Worm (Caenorhabditis elegans): ENCODE measurements around the gene rps-29.

The rps-29 gene

ce11 chrIII:843999-844398 lies 49.9 kb downstream of the rps-29 start:
- TF ChIP-seq hmg-1.2 (GFP tag; IDR thresholded peaks at IDR 0.05) (peak; percentile 31; the same call in 1 of the 2 replicates), mcd-1 (GFP tag; IDR thresholded peaks at IDR 0.05) (peak; percentile 51), attf-5 (GFP tag; optimal IDR thresholded peaks at IDR 0.05) (peak; percentile 42), nhr-80 (tag; optimal IDR thresholded peaks at IDR 0.05) (peak; percentile 49), cebp-1 (GFP tag; IDR thresholded peaks at IDR 0.05) (no peak), cebp-1 (tag; optimal IDR thresholded peaks at IDR 0.05) (peak; percentile 36), dox-1 (GFP tag; IDR thresholded peaks at IDR 0.05) (0 out of 2 replicates have a peak, but pooled peaks have one; percentile 23), zfh-2 (GFP tag; conservative IDR thresholded peaks at IDR 0.05) (peak; percentile 50), B0336.3 (GFP tag; IDR thresholded peaks at IDR 0.05) (no peak), snpc-4 (GFP tag; optimal IDR thresholded peaks at IDR 0.05) (no peak), snpc-4 (tag; optimal IDR thresholded peaks at IDR 0.05) (peak in 1 of 4 experiments; percentile 22), somi-1 (GFP tag; optimal IDR thresholded peaks at IDR 0.05) (no peak), sdz-38 (tag; optimal IDR thresholded peaks at IDR 0.05) (no peak), lin-26 (GFP tag; IDR thresholded peaks at IDR 0.05) (0 out of 2 replicates have a peak, but pooled peaks have one; percentile 20)

- no peak for TF ChIP-seq B0336.3 (GFP tag; IDR thresholded peaks at IDR 0.05)
- TF ChIP-seq egl-18 (GFP tag; IDR thresholded peaks at IDR 0.05), result no peak
- TF ChIP-seq F49E8.2 (tag; optimal IDR thresholded peaks at IDR 0.05; ENCODE audit: insufficient read depth), result no peak
- TF ChIP-seq mxl-1 (tag; optimal IDR thresholded peaks at IDR 0.05), result no peak
- no peak for TF ChIP-seq bed-1 (GFP tag; IDR thresholded peaks at IDR 0.05)
- TF ChIP-seq K11D2.4 (GFP tag; IDR thresholded peaks at IDR 0.05), result no peak
- TF ChIP-seq hlh-26 (GFP tag; conservative IDR thresholded peaks at IDR 0.05), result no peak
- TF ChIP-seq hrde-1 (tag; optimal IDR thresholded peaks at IDR 0.05; ENCODE audit: borderline replicate concordance), result no peak
- no peak for TF ChIP-seq F23B12.7 (tag; optimal IDR thresholded peaks at IDR 0.05; ENCODE audit: insufficient read depth)
- no peak for TF ChIP-seq Y95B8A.8 (GFP tag; IDR thresholded peaks at IDR 0.05)
- TF ChIP-seq unc-130 (GFP tag; optimal IDR thresholded peaks at IDR 0.05), result no peak
- no peak for TF ChIP-seq dox-1 (GFP tag; IDR thresholded peaks at IDR 0.05)
- TF ChIP-seq nfya-2 (GFP tag; IDR thresholded peaks at IDR 0.05), result no peak
Measured at ce11 chrIII:844577-844976, 50.5 kb downstream of the rps-29 start.

All from whole organism, young adult.